Worm (Caenorhabditis elegans): Measurements from ENCODE around the gene T11G6.5.

- TF ChIP-seq snpc-4 (tag; optimal IDR thresholded peaks at IDR 0.05) (no peak), lsy-2 (tag; optimal IDR thresholded peaks at IDR 0.05) (no peak), nhr-28 (tag; optimal IDR thresholded peaks at IDR 0.05) (no peak), blmp-1 (tag; optimal IDR thresholded peaks at IDR 0.05) (no peak), elt-3 (tag; optimal IDR thresholded peaks at IDR 0.05) (no peak), lin-13 (tag; optimal IDR thresholded peaks at IDR 0.05) (no peak), unc-62 (GFP tag; optimal IDR thresholded peaks at IDR 0.05) (no peak), pha-4 (tag; optimal IDR thresholded peaks at IDR 0.05) (no peak)
Measured at ce11 chrIV:10855946-10856345, 13.4 kb upstream of the T11G6.5 start.
